Worm (Caenorhabditis elegans): Measurements from ENCODE around the gene cccp-1.

Gene cccp-1

ce11 chrIII:12428799-12429351 lies 43.8 kb upstream of the cccp-1 start (continued):
- TF ChIP-seq akir-1 (GFP tag; optimal IDR thresholded peaks at IDR 0.05) = no peak
- no peak for TF ChIP-seq K12H6.12 (tag; optimal IDR thresholded peaks at IDR 0.05)
- peak; percentile 47; the same call in 1 of the 2 replicates for TF ChIP-seq Y53G8AR.9 (GFP tag; conservative IDR thresholded peaks at IDR 0.05)
- TF ChIP-seq ceh-79 (tag; optimal IDR thresholded peaks at IDR 0.05) = no peak
- TF ChIP-seq lsy-27 (tag; optimal IDR thresholded peaks at IDR 0.05; ENCODE audit: borderline replicate concordance, insufficient read depth) = no peak
- no peak for TF ChIP-seq mes-4 (tag; optimal IDR thresholded peaks at IDR 0.05)
- TF ChIP-seq hmg-20 (GFP tag; IDR thresholded peaks at IDR 0.05) = no peak
- TF ChIP-seq repo-1 (tag; optimal IDR thresholded peaks at IDR 0.05) = no peak
- TF ChIP-seq nhr-90 (tag; optimal IDR thresholded peaks at IDR 0.05) = no peak
- TF ChIP-seq rcor-1 (GFP tag; IDR thresholded peaks at IDR 0.05) = no peak
- no peak for TF ChIP-seq F57A8.1 (GFP tag; optimal IDR thresholded peaks at IDR 0.05)
- TF ChIP-seq let-607 (tag; optimal IDR thresholded peaks at IDR 0.05) = no peak
- TF ChIP-seq ceh-40 (GFP tag; IDR thresholded peaks at IDR 0.05) = no peak
- TF ChIP-seq atf-7 (tag; optimal IDR thresholded peaks at IDR 0.05) = no peak
- no peak for TF ChIP-seq aptf-3 (GFP tag; IDR thresholded peaks at IDR 0.05)
- no peak for TF ChIP-seq nfya-1 (tag; optimal IDR thresholded peaks at IDR 0.05; ENCODE audit: borderline replicate concordance, insufficient read depth)
- TF ChIP-seq lin-40 (tag; optimal IDR thresholded peaks at IDR 0.05) = no peak
- TF ChIP-seq hsf-1 (GFP tag; IDR thresholded peaks at IDR 0.05) = 0 out of 2 replicates have a peak, but pooled peaks have one; percentile 24
- no peak for TF ChIP-seq ccch-3 (GFP tag; optimal IDR thresholded peaks at IDR 0.05)
- no peak for TF ChIP-seq egrh-3 (GFP tag; IDR thresholded peaks at IDR 0.05)
- peak; percentile 13 for TF ChIP-seq xnd-1 (tag; optimal IDR thresholded peaks at IDR 0.05)
- TF ChIP-seq nhr-80 (tag; optimal IDR thresholded peaks at IDR 0.05) = no peak
- TF ChIP-seq Y67H2A.10 (GFP tag; conservative IDR thresholded peaks at IDR 0.05) = no peak
- TF ChIP-seq snpc-1.3 (tag; optimal IDR thresholded peaks at IDR 0.05; ENCODE audit: insufficient read depth) = no peak
- no peak; the same call in 1 of the 2 replicates for TF ChIP-seq F33H1.4 (GFP tag; IDR thresholded peaks at IDR 0.05)
- TF ChIP-seq B0261.1 (tag; optimal IDR thresholded peaks at IDR 0.05) = no peak
- TF ChIP-seq mxl-1 (tag; optimal IDR thresholded peaks at IDR 0.05) = no peak
- TF ChIP-seq madf-6 (GFP tag; IDR thresholded peaks at IDR 0.05) = peak; percentile 62
- no peak for TF ChIP-seq attf-3 (GFP tag; conservative IDR thresholded peaks at IDR 0.05)
- TF ChIP-seq F57C9.4 (tag; optimal IDR thresholded peaks at IDR 0.05) = no peak
- no peak for TF ChIP-seq lir-1 (GFP tag; conservative IDR thresholded peaks at IDR 0.05)
- no peak for TF ChIP-seq C17E4.6 (GFP tag; IDR thresholded peaks at IDR 0.05)
- no peak; the same call in 1 of the 2 replicates for TF ChIP-seq lin-26 (GFP tag; IDR thresholded peaks at IDR 0.05)
- no peak for TF ChIP-seq bed-1 (GFP tag; IDR thresholded peaks at IDR 0.05)
- TF ChIP-seq F10E7.11 (tag; optimal IDR thresholded peaks at IDR 0.05) = peak; percentile 13
- TF ChIP-seq attf-6 (GFP tag; IDR thresholded peaks at IDR 0.05) = no peak
- TF ChIP-seq ztf-22 (GFP tag; optimal IDR thresholded peaks at IDR 0.05) = no peak
- TF ChIP-seq dpl-1 (GFP tag; optimal IDR thresholded peaks at IDR 0.05) = no peak
- no peak for TF ChIP-seq sdz-38 (tag; optimal IDR thresholded peaks at IDR 0.05)
- no peak for TF ChIP-seq egl-44 (GFP tag; IDR thresholded peaks at IDR 0.05)
- no peak for TF ChIP-seq madf-10 (tag; optimal IDR thresholded peaks at IDR 0.05)
- no peak for TF ChIP-seq attf-5 (GFP tag; optimal IDR thresholded peaks at IDR 0.05)
- TF ChIP-seq somi-1 (GFP tag; optimal IDR thresholded peaks at IDR 0.05) = no peak
- TF ChIP-seq F23B12.7 (tag; optimal IDR thresholded peaks at IDR 0.05; ENCODE audit: insufficient read depth) = no peak
- peak; percentile 42 for TF ChIP-seq lin-54 (GFP tag; optimal IDR thresholded peaks at IDR 0.05)
- peak; percentile 39 for TF ChIP-seq D2030.7 (GFP tag; IDR thresholded peaks at IDR 0.05)
- no peak for TF ChIP-seq B0019.2 (GFP tag; conservative IDR thresholded peaks at IDR 0.05)
- no peak for TF ChIP-seq T07F8.4 (tag; optimal IDR thresholded peaks at IDR 0.05)
